Worm (Caenorhabditis elegans): ENCODE data around the gene F56D6.23.

- TF ChIP-seq pqm-1 (tag; optimal IDR thresholded peaks at IDR 0.05), result no peak
- TF ChIP-seq snpc-4 (tag; optimal IDR thresholded peaks at IDR 0.05), result no peak
Measured at ce11 chrIV:3918160-3918559, at the start of gene F56D6.23.
